Fruit fly (Drosophila melanogaster) whole organism, adult: ENCODE data around the gene Jwa.

Source experiments
- CG5204 ChIP-seq: fragments of 200-800 bp; sonication (Bioruptor generic); optimal IDR thresholded peaks from 2 replicates; lab custom pipeline; 2016; ENCODE audit warnings: missing biosample characterization, missing genetic modification characterization
- Mnt ChIP-seq: fragments of 200-800 bp; sonication (Bioruptor generic); optimal IDR thresholded peaks from 2 replicates; lab custom pipeline; 2016; ENCODE audit warnings: missing biosample characterization, mild to moderate bottlenecking, missing genetic modification characterization
- bab1 ChIP-seq: fragments of 200-800 bp; sonication (Bioruptor generic); optimal IDR thresholded peaks from 3 replicates; lab custom pipeline; 2019; ENCODE audit warnings: missing biosample characterization, mild to moderate bottlenecking, missing genetic modification characterization, moderate library complexity
- cnc ChIP-seq, 2 experiments: fragments of >200 bp; optimal IDR thresholded peaks; 2 replicates each; lab custom pipeline; 2017
- pad ChIP-seq: fragments of 200-800 bp; sonication (Bioruptor generic); optimal IDR thresholded peaks from 3 replicates; lab custom pipeline; 2017; ENCODE audit warnings: missing biosample characterization, missing genetic modification characterization, mild to moderate bottlenecking, moderate library complexity, missing genetic modification reagents
- toe ChIP-seq: fragments of 200-800 bp; sonication (Bioruptor generic); optimal IDR thresholded peaks from 2 replicates; lab custom pipeline; 2016; ENCODE audit warnings: missing biosample characterization, missing genetic modification characterization

- TF ChIP-seq toe (GFP tag; lab: Kevin White, UChicago) (no peak), pad (GFP tag; lab: Kevin White, UChicago) (no peak), CG5204 (GFP tag; lab: Kevin White, UChicago) (no peak), cnc (optimal IDR thresholded peaks at IDR 0.05; lab: Kevin White, UChicago) (no peak), Mnt (GFP tag; lab: Kevin White, UChicago) (no peak), bab1 (GFP tag; lab: Kevin White, UChicago) (no peak)
Observed at dm6 chr2L:18663395-18663794, 42.1 kb downstream of the Jwa start.
